Worm (Caenorhabditis elegans) whole organism, L3 larva: ENCODE data around the gene lgc-53.

ENCODE experiments used
- ama-1 ChIP-seq: fragments of 150-350 bp; optimal IDR thresholded peaks from 2 replicates; lab custom pipeline; 2018
- elt-3 ChIP-seq, 3 experiments: fragments of 150-350 bp in 1 of 3; sonication (generic microtip) in 2 of 3; optimal IDR thresholded peaks; 2 replicates in 2 of 3; 4 replicates in 1 of 3; lab custom pipeline; 2014 to 2017; ENCODE audit warnings: missing biosample characterization in 3 of 3, missing genetic modification characterization in 3 of 3
- fkh-10 ChIP-seq: sonication (generic microtip); optimal IDR thresholded peaks from 2 replicates; lab custom pipeline; 2017; ENCODE audit warnings: missing biosample characterization, missing genetic modification reagents, missing genetic modification characterization
- mdl-1 ChIP-seq: fragments of 150-350 bp; optimal IDR thresholded peaks from 2 replicates; lab custom pipeline; 2014; ENCODE audit warnings: missing biosample characterization, missing genetic modification characterization

ce11 chrX:16672661-16673060 is 38.8 kb upstream of the lgc-53 start:
- TF ChIP-seq elt-3 (tag; optimal IDR thresholded peaks at IDR 0.05; lab: Kevin White, UChicago) (no peak), ama-1 (lab: Kevin White, UChicago) (no peak), mdl-1 (tag; lab: Kevin White, UChicago) (no peak), fkh-10 (GFP tag; lab: Kevin White, UChicago) (no peak)
